Worm (Caenorhabditis elegans): ENCODE data around the gene str-111.

The str-111 gene

ce11 chrV:16209837-16210236 is 40.9 kb upstream of the str-111 start, which contains the start of gene oac-15:
Gene oac-15, minus strand, starts transcription at chrV:16209937.
- TF ChIP-seq cnd-1 (tag; optimal IDR thresholded peaks at IDR 0.05) (no peak), ces-1 (GFP tag; optimal IDR thresholded peaks at IDR 0.05) (no peak), mab-5 (tag; optimal IDR thresholded peaks at IDR 0.05) (no peak), unc-120 (tag; optimal IDR thresholded peaks at IDR 0.05; ENCODE audit: poor library complexity, severe bottlenecking) (no peak)

ce11 chrV:16204888-16205287 is 36.0 kb upstream of the str-111 start, which contains the start of gene irld-26:
Gene irld-26, plus strand, starts transcription at chrV:16205188.
- TF ChIP-seq zip-8 (tag; optimal IDR thresholded peaks at IDR 0.05) (no peak), M03D4.4 (tag; optimal IDR thresholded peaks at IDR 0.05) (no peak), lsy-2 (tag; optimal IDR thresholded peaks at IDR 0.05) (no peak), ceh-39 (tag; optimal IDR thresholded peaks at IDR 0.05) (no peak)

- TF ChIP-seq blmp-1 (tag; optimal IDR thresholded peaks at IDR 0.05) (no peak), zip-8 (tag; optimal IDR thresholded peaks at IDR 0.05) (no peak), mab-5 (tag; optimal IDR thresholded peaks at IDR 0.05) (no peak), flh-1 (GFP tag; optimal IDR thresholded peaks at IDR 0.05) (no peak), elt-3 (tag; optimal IDR thresholded peaks at IDR 0.05) (no peak), nhr-76 (tag; optimal IDR thresholded peaks at IDR 0.05) (no peak), cnd-1 (tag; optimal IDR thresholded peaks at IDR 0.05) (no peak), drap-1 (GFP tag; optimal IDR thresholded peaks at IDR 0.05) (no peak), sptf-1 (tag; optimal IDR thresholded peaks at IDR 0.05) (no peak), nhr-12 (tag; optimal IDR thresholded peaks at IDR 0.05) (no peak), unc-62 (GFP tag; optimal IDR thresholded peaks at IDR 0.05) (no peak), nhr-237 (tag; optimal IDR thresholded peaks at IDR 0.05) (no peak), mls-2 (tag; optimal IDR thresholded peaks at IDR 0.05) (no peak)
Observed at ce11 chrV:16202618-16203017, 33.7 kb upstream of the str-111 start, which contains the start of gene F11A5.18. Gene F11A5.18, plus strand, starts transcription at chrV:16202918.

- TF ChIP-seq zip-8 (tag; optimal IDR thresholded peaks at IDR 0.05), result no peak
- TF ChIP-seq unc-120 (tag; optimal IDR thresholded peaks at IDR 0.05; ENCODE audit: poor library complexity, severe bottlenecking), result no peak
Observed at ce11 chrV:16201730-16202129, 32.8 kb upstream of the str-111 start, which contains the start of gene F11A5.17. Gene F11A5.17, plus strand, starts transcription at chrV:16202030.

- TF ChIP-seq nhr-12 (tag; optimal IDR thresholded peaks at IDR 0.05) (no peak), mls-2 (tag; optimal IDR thresholded peaks at IDR 0.05) (no peak), nhr-237 (tag; optimal IDR thresholded peaks at IDR 0.05) (no peak), sem-2 (GFP tag; optimal IDR thresholded peaks at IDR 0.05) (no peak), lin-13 (tag; optimal IDR thresholded peaks at IDR 0.05) (no peak), tbx-8 (GFP tag; optimal IDR thresholded peaks at IDR 0.05) (no peak), nhr-76 (tag; optimal IDR thresholded peaks at IDR 0.05) (no peak), nhr-2 (tag; optimal IDR thresholded peaks at IDR 0.05) (no peak), elt-3 (tag; optimal IDR thresholded peaks at IDR 0.05) (no peak), blmp-1 (tag; optimal IDR thresholded peaks at IDR 0.05) (no peak), unc-62 (GFP tag; optimal IDR thresholded peaks at IDR 0.05) (no peak), ham-2 (GFP tag; optimal IDR thresholded peaks at IDR 0.05) (no peak), ztf-11 (tag; optimal IDR thresholded peaks at IDR 0.05) (no peak), pha-4 (tag; optimal IDR thresholded peaks at IDR 0.05) (no peak), nhr-28 (tag; optimal IDR thresholded peaks at IDR 0.05) (no peak), unc-120 (tag; optimal IDR thresholded peaks at IDR 0.05; ENCODE audit: poor library complexity, severe bottlenecking) (no peak)
Observed at ce11 chrV:16198016-16198415, 29.1 kb upstream of the str-111 start, which contains the start of gene F11A5.5. Gene F11A5.5, plus strand, starts transcription at chrV:16198316.

- no peak for TF ChIP-seq lin-32 (GFP tag; optimal IDR thresholded peaks at IDR 0.05)
- TF ChIP-seq unc-120 (tag; optimal IDR thresholded peaks at IDR 0.05; ENCODE audit: poor library complexity, severe bottlenecking), result no peak
- no peak for TF ChIP-seq ces-1 (GFP tag; optimal IDR thresholded peaks at IDR 0.05)
- TF ChIP-seq tbx-8 (GFP tag; optimal IDR thresholded peaks at IDR 0.05), result no peak
- TF ChIP-seq ceh-39 (tag; optimal IDR thresholded peaks at IDR 0.05), result no peak
- no peak for TF ChIP-seq blmp-1 (tag; optimal IDR thresholded peaks at IDR 0.05)
- TF ChIP-seq nhr-237 (tag; optimal IDR thresholded peaks at IDR 0.05), result no peak
Observed at ce11 chrV:16195379-16195778, 26.5 kb upstream of the str-111 start, which contains the start of gene rabr-3. Gene rabr-3, plus strand, starts transcription at chrV:16195679.

ce11 chrV:16194639-16195038 is 25.7 kb upstream of the str-111 start, which contains the start of gene rabr-4:
Gene rabr-4, plus strand, starts transcription at chrV:16194939.
- no peak for TF ChIP-seq cnd-1 (tag; optimal IDR thresholded peaks at IDR 0.05)
- TF ChIP-seq mls-2 (tag; optimal IDR thresholded peaks at IDR 0.05), result no peak
- TF ChIP-seq tbx-8 (GFP tag; optimal IDR thresholded peaks at IDR 0.05), result no peak
- no peak for TF ChIP-seq ceh-83 (GFP tag; optimal IDR thresholded peaks at IDR 0.05)
- no peak for TF ChIP-seq drap-1 (GFP tag; optimal IDR thresholded peaks at IDR 0.05)
- no peak for TF ChIP-seq pha-4 (tag; optimal IDR thresholded peaks at IDR 0.05)
- no peak for TF ChIP-seq ceh-39 (tag; optimal IDR thresholded peaks at IDR 0.05)
- TF ChIP-seq ham-2 (GFP tag; optimal IDR thresholded peaks at IDR 0.05), result no peak
- no peak for TF ChIP-seq nhr-28 (tag; optimal IDR thresholded peaks at IDR 0.05)
- TF ChIP-seq bed-3 (GFP tag; optimal IDR thresholded peaks at IDR 0.05), result no peak
- TF ChIP-seq unc-39 (tag; optimal IDR thresholded peaks at IDR 0.05), result no peak
- TF ChIP-seq nhr-12 (tag; optimal IDR thresholded peaks at IDR 0.05), result no peak
- no peak for TF ChIP-seq nhr-237 (tag; optimal IDR thresholded peaks at IDR 0.05)
- no peak for TF ChIP-seq unc-120 (tag; optimal IDR thresholded peaks at IDR 0.05; ENCODE audit: poor library complexity, severe bottlenecking)
- TF ChIP-seq nhr-76 (tag; optimal IDR thresholded peaks at IDR 0.05), result no peak
- TF ChIP-seq lin-13 (tag; optimal IDR thresholded peaks at IDR 0.05), result no peak
- no peak for TF ChIP-seq elt-3 (tag; optimal IDR thresholded peaks at IDR 0.05)
- no peak for TF ChIP-seq elt-1 (tag; optimal IDR thresholded peaks at IDR 0.05; ENCODE audit: borderline replicate concordance, insufficient read depth)
- no peak for TF ChIP-seq blmp-1 (tag; optimal IDR thresholded peaks at IDR 0.05)
- no peak for TF ChIP-seq zip-8 (tag; optimal IDR thresholded peaks at IDR 0.05)

Data from whole organism, mixed stage, embryonic.